Fruit fly (Drosophila melanogaster) whole organism, wandering third instar larva: ENCODE measurements around the gene Lamtor5.

Experiments used
- CrebA ChIP-seq: fragments of 200-800 bp; sonication (Bioruptor generic); optimal IDR thresholded peaks from 2 replicates; lab custom pipeline; 2016; ENCODE audit warnings: missing biosample characterization, mild to moderate bottlenecking, missing genetic modification characterization, borderline replicate concordance
- Dfd ChIP-seq: fragments of >200 bp; optimal IDR thresholded peaks from 2 replicates; lab custom pipeline; 2017; ENCODE audit warnings: missing biosample characterization, missing genetic modification characterization
- Hr78 ChIP-seq: fragments of >200 bp; optimal IDR thresholded peaks from 2 replicates; lab custom pipeline; 2017; ENCODE audit warnings: missing biosample characterization, missing genetic modification characterization
- Hr83 ChIP-seq: fragments of 200-300 bp; sonication (Bioruptor generic); optimal IDR thresholded peaks from 2 replicates; lab custom pipeline; 2016; ENCODE audit warnings: missing biosample characterization, mild to moderate bottlenecking, missing genetic modification characterization, moderate library complexity; ENCODE audit not compliant: poor library complexity, severe bottlenecking
- Jra ChIP-seq: sonication (Bioruptor generic); optimal IDR thresholded peaks from 2 replicates; lab custom pipeline; 2016; ENCODE audit warnings: missing biosample characterization, missing genetic modification characterization
- OdsH ChIP-seq: fragments of 200-800 bp; sonication (Bioruptor generic); optimal IDR thresholded peaks from 2 replicates; lab custom pipeline; 2016; ENCODE audit warnings: missing biosample characterization, mild to moderate bottlenecking, missing genetic modification characterization
- br ChIP-seq: fragments of 200-800 bp; sonication (Bioruptor generic); optimal IDR thresholded peaks from 2 replicates; lab custom pipeline; 2016; ENCODE audit warnings: missing biosample characterization, missing genetic modification characterization
- dl ChIP-seq, 2 experiments: fragments of 175-275, 200-275 bp in 1 of 2; fragments of 200-275 bp in 1 of 2; sonication (Bioruptor generic); optimal IDR thresholded peaks; lab custom pipeline; 2018; ENCODE audit warnings: mild to moderate bottlenecking in 2 of 2, missing biosample characterization in 2 of 2, missing genetic modification characterization in 2 of 2, moderate library complexity in 2 of 2; ENCODE audit not compliant: partially characterized antibody in 2 of 2, insufficient read depth in 1 of 2
- dmrt93B ChIP-seq: fragments of 200-800 bp; sonication (Bioruptor generic); optimal IDR thresholded peaks from 2 replicates; lab custom pipeline; 2018; ENCODE audit warnings: missing biosample characterization, mild to moderate bottlenecking, missing genetic modification characterization
- fru ChIP-seq: fragments of 200-800 bp; sonication (Bioruptor generic); optimal IDR thresholded peaks from 3 replicates; lab custom pipeline; 2016; ENCODE audit warnings: missing biosample characterization, mild to moderate bottlenecking, missing genetic modification characterization
- psq ChIP-seq: fragments of 200-800 bp; sonication (Bioruptor generic); optimal IDR thresholded peaks from 3 replicates; lab custom pipeline; 2017; ENCODE audit warnings: missing biosample characterization, mild to moderate bottlenecking, missing genetic modification characterization, moderate library complexity
- rgr ChIP-seq: fragments of 200-800 bp; sonication (Bioruptor generic); optimal IDR thresholded peaks from 3 replicates; lab custom pipeline; 2016; ENCODE audit warnings: missing biosample characterization, mild to moderate bottlenecking, missing genetic modification characterization
- usp ChIP-seq: fragments of >200 bp; optimal IDR thresholded peaks from 2 replicates; lab custom pipeline; 2017; ENCODE audit warnings: missing biosample characterization, missing genetic modification characterization

- TF ChIP-seq OdsH (GFP tag; lab: Kevin White, UChicago) (no peak), Dfd (GFP tag; lab: Kevin White, UChicago) (no peak), fru (GFP tag; lab: Kevin White, UChicago) (peak; percentile 51), dmrt93B (GFP tag; lab: Kevin White, UChicago) (no peak), Hr83 (GFP tag; lab: Kevin White, UChicago) (no peak), br (GFP tag; lab: Kevin White, UChicago) (peak; percentile 34), usp (no peak), rgr (GFP tag; lab: Kevin White, UChicago) (peak; percentile 41), psq (no peak), dl (GFP tag; optimal IDR thresholded peaks at IDR 0.05; lab: Kevin White, UChicago; ENCODE audit: insufficient read depth in 1 of 2, partially characterized antibody in 2 of 2) (no peak), Jra (GFP tag; lab: Kevin White, UChicago) (no peak), CrebA (GFP tag; lab: Kevin White, UChicago) (no peak), Hr78 (GFP tag; lab: Kevin White, UChicago) (no peak)
These were observed 21.4 kb upstream of the Lamtor5 start, which contains the start of gene Coa8 for dm6 chrX:1880139-1880556.
